Worm (Caenorhabditis elegans) whole organism, L4/young adult: ENCODE results near the gene B0281.6.
"Not testable (repeated sequence)": the region's sequence is repeated elsewhere in the genome, so short reads cannot be mapped to it uniquely, and the experiment has no call there.

ENCODE experiments used
- W03F9.2 ChIP-seq: fragments of 150-350 bp; optimal IDR thresholded peaks from 2 replicates; lab custom pipeline; 2014; ENCODE audit warnings: missing biosample characterization, missing genetic modification characterization
- dao-5 ChIP-seq: sonication (generic microtip); optimal IDR thresholded peaks from 2 replicates; lab custom pipeline; 2016; ENCODE audit warnings: missing genotype, missing genetic modification characterization, moderate library complexity, missing compliant biosample characterization
- him-1 ChIP-seq: sonication (generic microtip); optimal IDR thresholded peaks from 2 replicates; lab custom pipeline; 2016; ENCODE audit warnings: missing genotype, missing genetic modification reagents, missing genetic modification characterization, missing compliant biosample characterization

B0281.6 gene

DNA sequence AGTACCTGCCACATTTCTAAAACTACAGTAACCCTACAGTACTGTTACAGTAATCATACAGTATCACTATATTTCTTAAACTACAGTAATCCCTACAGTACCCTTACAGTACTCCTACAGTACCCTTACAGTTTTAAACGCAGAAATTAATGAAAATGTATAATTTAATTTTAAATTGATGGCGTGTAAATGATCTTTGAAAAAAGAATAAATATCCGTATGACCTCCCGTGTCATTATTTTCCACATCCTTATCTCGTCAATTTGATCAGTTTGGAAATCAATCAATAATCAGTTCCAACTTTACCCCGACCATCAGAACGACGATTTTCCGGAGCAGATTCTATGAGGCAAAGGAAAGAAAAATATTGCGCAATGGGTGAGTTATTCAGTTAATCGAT lies 47.4 kb downstream of the B0281.6 start, which contains the start of gene K09F6.3:
TSS of gene K09F6.3 (plus strand) at position 301 of the 400 bp plus-strand sequence.
- not testable (repeated sequence) for TF ChIP-seq him-1; dao-5 (tag; lab: Kevin White, UChicago); W03F9.2 (tag; lab: Kevin White, UChicago)

DNA sequence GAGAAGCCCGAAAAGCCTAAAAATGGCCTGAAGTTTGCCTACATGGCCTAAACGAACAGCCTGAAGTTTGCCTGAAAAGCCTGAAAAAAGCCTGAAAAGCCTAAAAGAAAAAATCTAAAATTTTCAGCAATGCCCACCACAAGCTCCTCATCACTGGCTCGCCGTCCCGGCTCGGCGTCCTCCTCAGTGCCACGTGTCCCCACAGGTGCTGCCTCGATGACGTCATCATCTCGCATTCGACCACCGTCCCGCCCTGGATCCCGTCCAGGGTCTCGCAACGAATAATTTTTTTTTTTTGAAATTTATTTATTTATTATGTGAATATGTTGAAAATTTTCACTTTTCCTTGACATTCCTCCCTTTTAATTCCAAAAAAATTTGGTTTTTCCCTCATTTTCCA lies 48.6 kb downstream of the B0281.6 start:
- TF ChIP-seq dao-5 (tag; lab: Kevin White, UChicago) = no peak
- TF ChIP-seq W03F9.2 (tag; lab: Kevin White, UChicago) = no peak
- TF ChIP-seq him-1 = no peak

DNA sequence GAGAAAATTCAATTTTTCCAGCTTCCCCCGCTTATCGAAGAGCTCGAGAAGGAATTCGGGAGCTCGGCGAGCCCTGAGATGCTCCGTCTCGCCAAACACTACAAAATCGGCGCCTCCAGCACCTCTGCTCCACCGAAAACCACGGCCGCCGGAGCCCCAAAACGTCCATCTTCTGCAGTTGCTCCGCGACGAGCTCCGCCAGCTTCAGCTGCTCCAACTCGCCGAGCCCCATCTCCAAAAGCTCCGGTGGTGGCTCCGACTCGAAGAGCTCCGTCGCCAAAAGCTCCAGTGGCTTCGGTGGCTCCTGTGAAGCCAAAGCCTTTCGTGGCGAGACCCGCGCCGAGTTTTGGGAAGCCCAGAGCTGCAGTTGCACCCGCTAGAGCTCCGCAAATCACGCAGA lies 50.6 kb downstream of the B0281.6 start:
- TF ChIP-seq him-1 (no peak), dao-5 (tag; lab: Kevin White, UChicago) (no peak)
